Fruit fly (Drosophila melanogaster): ENCODE data around the gene CG34404.
A peak's percentile ranks its signal among the peaks of the same experiment; 100 is the strongest.

The CG34404 gene

dm6 chr3R:15356645-15357431, 10.6 kb downstream of the CG34404 start, which contains the start of the genes Atg4b and Hibch:
Atg4b (minus strand) TSS chr3R:15356924.
Hibch (plus strand) TSS chr3R:15357229.
- TF ChIP-seq CG7045 (GFP tag; optimal IDR thresholded peaks at IDR 0.05) (peak; percentile 83), Mnt (GFP tag; optimal IDR thresholded peaks at IDR 0.05) (peak; percentile 63), ovo (GFP tag; optimal IDR thresholded peaks at IDR 0.05) (peak; percentile 67), Hr96 (GFP tag; optimal IDR thresholded peaks at IDR 0.05) (no peak), CG11617 (GFP tag; optimal IDR thresholded peaks at IDR 0.05) (peak; percentile 86), CG12768 (GFP tag; optimal IDR thresholded peaks at IDR 0.05) (peak; percentile 90), cnc (optimal IDR thresholded peaks at IDR 0.05) (no peak), cic (GFP tag; optimal IDR thresholded peaks at IDR 0.05) (peak; percentile 76), tj (GFP tag; optimal IDR thresholded peaks at IDR 0.05) (no peak), toe (GFP tag; optimal IDR thresholded peaks at IDR 0.05) (no peak), CG7101 (tag; optimal IDR thresholded peaks at IDR 0.05) (peak; percentile 88), pad (GFP tag; optimal IDR thresholded peaks at IDR 0.05) (peak; percentile 79), CG14711 (tag; optimal IDR thresholded peaks at IDR 0.05) (peak; percentile 84), CG5204 (GFP tag; optimal IDR thresholded peaks at IDR 0.05) (no peak), Clk (GFP tag; optimal IDR thresholded peaks at IDR 0.05) (peak; percentile 79), bab1 (GFP tag; optimal IDR thresholded peaks at IDR 0.05) (peak; percentile 88), Crg-1 (GFP tag; optimal IDR thresholded peaks at IDR 0.05) (peak; percentile 79), kay (GFP tag; ENCODE audit: borderline replicate concordance) (no peak), CG33017 (tag; optimal IDR thresholded peaks at IDR 0.05) (peak; percentile 77), CG1620 (GFP tag; optimal IDR thresholded peaks at IDR 0.05) (peak; percentile 67)

dm6 chr3R:15356152-15356551, 11.3 kb downstream of the CG34404 start:
- TF ChIP-seq CG5204 (GFP tag; optimal IDR thresholded peaks at IDR 0.05) (no peak), kay (GFP tag; ENCODE audit: borderline replicate concordance) (no peak), CG7101 (tag; optimal IDR thresholded peaks at IDR 0.05) (no peak), tj (GFP tag; optimal IDR thresholded peaks at IDR 0.05) (peak; percentile 100), cnc (optimal IDR thresholded peaks at IDR 0.05) (no peak), Mnt (GFP tag; optimal IDR thresholded peaks at IDR 0.05) (peak; percentile 10), ovo (GFP tag; optimal IDR thresholded peaks at IDR 0.05) (no peak)

- TF ChIP-seq cic (GFP tag; optimal IDR thresholded peaks at IDR 0.05) (no peak), CG7101 (tag; optimal IDR thresholded peaks at IDR 0.05) (no peak), ovo (GFP tag; optimal IDR thresholded peaks at IDR 0.05) (no peak), CG11617 (GFP tag; optimal IDR thresholded peaks at IDR 0.05) (no peak), tj (GFP tag; optimal IDR thresholded peaks at IDR 0.05) (no peak), CG14711 (tag; optimal IDR thresholded peaks at IDR 0.05) (no peak), Hr96 (GFP tag; optimal IDR thresholded peaks at IDR 0.05) (no peak), CG7045 (GFP tag; optimal IDR thresholded peaks at IDR 0.05) (no peak), kay (GFP tag; ENCODE audit: borderline replicate concordance) (no peak), bab1 (GFP tag; optimal IDR thresholded peaks at IDR 0.05) (no peak), cnc (optimal IDR thresholded peaks at IDR 0.05) (no peak), Mnt (GFP tag; optimal IDR thresholded peaks at IDR 0.05) (no peak), Crg-1 (GFP tag; optimal IDR thresholded peaks at IDR 0.05) (no peak), pad (GFP tag; optimal IDR thresholded peaks at IDR 0.05) (no peak), CG33017 (tag; optimal IDR thresholded peaks at IDR 0.05) (no peak), CG12768 (GFP tag; optimal IDR thresholded peaks at IDR 0.05) (no peak), CG5204 (GFP tag; optimal IDR thresholded peaks at IDR 0.05) (no peak)
Measured at dm6 chr3R:15354019-15354418, 13.4 kb downstream of the CG34404 start.

dm6 chr3R:15350993-15351426, 16.5 kb downstream of the CG34404 start, which contains the start of the genes Trs33 and Tmtc4:
Trs33 (minus strand) TSS chr3R:15350995.
Tmtc4 (plus strand) TSS chr3R:15351225.
- TF ChIP-seq CG12768 (GFP tag; optimal IDR thresholded peaks at IDR 0.05) (peak; percentile 30), Mnt (GFP tag; optimal IDR thresholded peaks at IDR 0.05) (peak; percentile 28), CG14711 (tag; optimal IDR thresholded peaks at IDR 0.05) (peak; percentile 69), pad (GFP tag; optimal IDR thresholded peaks at IDR 0.05) (peak; percentile 45), CG1620 (GFP tag; optimal IDR thresholded peaks at IDR 0.05) (peak; percentile 31), tj (GFP tag; optimal IDR thresholded peaks at IDR 0.05) (peak; percentile 40), ovo (GFP tag; optimal IDR thresholded peaks at IDR 0.05) (no peak), CG7101 (tag; optimal IDR thresholded peaks at IDR 0.05) (peak; percentile 72), CG11617 (GFP tag; optimal IDR thresholded peaks at IDR 0.05) (peak; percentile 72), Crg-1 (GFP tag; optimal IDR thresholded peaks at IDR 0.05) (peak; percentile 0), toe (GFP tag; optimal IDR thresholded peaks at IDR 0.05) (no peak), cic (GFP tag; optimal IDR thresholded peaks at IDR 0.05) (peak; percentile 27), kay (GFP tag; ENCODE audit: borderline replicate concordance) (no peak), Clk (GFP tag; optimal IDR thresholded peaks at IDR 0.05) (no peak), Hr96 (GFP tag; optimal IDR thresholded peaks at IDR 0.05) (no peak), bab1 (GFP tag; optimal IDR thresholded peaks at IDR 0.05) (peak; percentile 74), cnc (optimal IDR thresholded peaks at IDR 0.05) (no peak), CG7045 (GFP tag; optimal IDR thresholded peaks at IDR 0.05) (no peak), CG33017 (tag; optimal IDR thresholded peaks at IDR 0.05) (peak; percentile 38), CG5204 (GFP tag; optimal IDR thresholded peaks at IDR 0.05) (no peak)

dm6 chr3R:15347822-15348221, 19.6 kb downstream of the CG34404 start, which contains the start of the genes CG42726 and CG42727:
CG42726 (plus strand) TSS chr3R:15348048.
CG42727 (plus strand) TSS chr3R:15348048.
- peak; percentile 55 for TF ChIP-seq bab1 (GFP tag; optimal IDR thresholded peaks at IDR 0.05)
- peak; percentile 1 for TF ChIP-seq tj (GFP tag; optimal IDR thresholded peaks at IDR 0.05)
- TF ChIP-seq cnc (optimal IDR thresholded peaks at IDR 0.05): no peak
- no peak for TF ChIP-seq Hr96 (GFP tag; optimal IDR thresholded peaks at IDR 0.05)
- TF ChIP-seq CG14711 (tag; optimal IDR thresholded peaks at IDR 0.05): peak; percentile 17
- TF ChIP-seq CG7101 (tag; optimal IDR thresholded peaks at IDR 0.05): peak; percentile 36
- TF ChIP-seq CG7045 (GFP tag; optimal IDR thresholded peaks at IDR 0.05): no peak
- TF ChIP-seq CG33017 (tag; optimal IDR thresholded peaks at IDR 0.05): no peak
- TF ChIP-seq ovo (GFP tag; optimal IDR thresholded peaks at IDR 0.05): no peak
- TF ChIP-seq Mnt (GFP tag; optimal IDR thresholded peaks at IDR 0.05): peak; percentile 34
- no peak for TF ChIP-seq kay (GFP tag; ENCODE audit: borderline replicate concordance)
- peak; percentile 26 for TF ChIP-seq CG11617 (GFP tag; optimal IDR thresholded peaks at IDR 0.05)
- TF ChIP-seq Clk (GFP tag; optimal IDR thresholded peaks at IDR 0.05): no peak
- TF ChIP-seq cic (GFP tag; optimal IDR thresholded peaks at IDR 0.05): no peak
- TF ChIP-seq Crg-1 (GFP tag; optimal IDR thresholded peaks at IDR 0.05): no peak
- TF ChIP-seq CG12768 (GFP tag; optimal IDR thresholded peaks at IDR 0.05): no peak
